Worm (Caenorhabditis elegans): Measurements from ENCODE around the gene F22E5.13.
A peak's percentile ranks its signal among the peaks of the same experiment; 100 is the strongest.
"Not testable (repeated sequence)": the region's sequence is repeated elsewhere in the genome, so short reads cannot be mapped to it uniquely, and the experiment has no call there.

The F22E5.13 gene

ce11 chrII:2624792-2625191 is 24.6 kb downstream of the F22E5.13 start, which contains the start of gene lgc-28:
Gene lgc-28 (plus strand): TSS chrII:2625092.
- TF ChIP-seq ztf-29 (GFP tag; IDR thresholded peaks at IDR 0.05) (no peak), med-1 (GFP tag; optimal IDR thresholded peaks at IDR 0.05; ENCODE audit: insufficient read depth) (no peak), tab-1 (GFP tag; IDR thresholded peaks at IDR 0.05) (no peak), flt-1 (GFP tag; IDR thresholded peaks at IDR 0.05) (no peak), T22C8.4 (GFP tag; IDR thresholded peaks at IDR 0.05) (no peak), ztf-23 (GFP tag; IDR thresholded peaks at IDR 0.05) (no peak), ref-1 (GFP tag; conservative IDR thresholded peaks at IDR 0.05) (no peak), klf-2 (GFP tag; conservative IDR thresholded peaks at IDR 0.05) (no peak), cog-1 (tag; optimal IDR thresholded peaks at IDR 0.05) (no peak)

ce11 chrII:2622936-2623452 is 26.4 kb downstream of the F22E5.13 start, which contains the start of gene D2062.4:
Gene D2062.4 (plus strand): TSS chrII:2623402.
- peak; percentile 53; the same call in 1 of the 2 replicates for TF ChIP-seq T22C8.4 (GFP tag; IDR thresholded peaks at IDR 0.05)

- TF ChIP-seq ref-1 (GFP tag; conservative IDR thresholded peaks at IDR 0.05) (no peak), med-1 (GFP tag; optimal IDR thresholded peaks at IDR 0.05; ENCODE audit: insufficient read depth) (no peak), ztf-29 (GFP tag; IDR thresholded peaks at IDR 0.05) (no peak)
Observed at ce11 chrII:2622480-2622879, 27.0 kb downstream of the F22E5.13 start, which contains the start of gene D2062.5. Gene D2062.5 (plus strand): TSS chrII:2622780.

- TF ChIP-seq klf-2 (GFP tag; conservative IDR thresholded peaks at IDR 0.05); ztf-23 (GFP tag; IDR thresholded peaks at IDR 0.05); cog-1 (tag; optimal IDR thresholded peaks at IDR 0.05): not testable (repeated sequence)
Observed at ce11 chrII:2619148-2619547, 30.3 kb downstream of the F22E5.13 start, which contains the start of gene msrp-6. Gene msrp-6 (plus strand): TSS chrII:2619448.

- TF ChIP-seq cog-1 (tag; optimal IDR thresholded peaks at IDR 0.05); ztf-23 (GFP tag; IDR thresholded peaks at IDR 0.05); klf-2 (GFP tag; conservative IDR thresholded peaks at IDR 0.05): not testable (repeated sequence)
Observed at ce11 chrII:2616634-2617033, 32.8 kb downstream of the F22E5.13 start, which contains the start of gene msrp-5. Gene msrp-5 (plus strand): TSS chrII:2616934.

- not testable (repeated sequence) for TF ChIP-seq klf-2 (GFP tag; conservative IDR thresholded peaks at IDR 0.05); tab-1 (GFP tag; IDR thresholded peaks at IDR 0.05); T22C8.4 (GFP tag; IDR thresholded peaks at IDR 0.05)
Observed at ce11 chrII:2612278-2612677, 37.2 kb downstream of the F22E5.13 start, which contains the start of gene D2062.13. Gene D2062.13 (plus strand): TSS chrII:2612578.

- TF ChIP-seq flt-1 (GFP tag; IDR thresholded peaks at IDR 0.05) (no peak), ztf-29 (GFP tag; IDR thresholded peaks at IDR 0.05) (peak; percentile 38; the same call in 1 of the 2 replicates)
Observed at ce11 chrII:2611009-2611408, 38.4 kb downstream of the F22E5.13 start.

ce11 chrII:2610202-2610912 is 39.1 kb downstream of the F22E5.13 start, which contains the start of gene sri-38:
Gene sri-38 (plus strand): TSS chrII:2610862.
- TF ChIP-seq tab-1 (GFP tag; IDR thresholded peaks at IDR 0.05) (no peak), flt-1 (GFP tag; IDR thresholded peaks at IDR 0.05) (no peak), ztf-29 (GFP tag; IDR thresholded peaks at IDR 0.05) (no peak), T22C8.4 (GFP tag; IDR thresholded peaks at IDR 0.05) (no peak), ref-1 (GFP tag; conservative IDR thresholded peaks at IDR 0.05) (no peak), klf-2 (GFP tag; conservative IDR thresholded peaks at IDR 0.05) (no peak)

- TF ChIP-seq ztf-29 (GFP tag; IDR thresholded peaks at IDR 0.05) (no peak), tab-1 (GFP tag; IDR thresholded peaks at IDR 0.05) (no peak), T22C8.4 (GFP tag; IDR thresholded peaks at IDR 0.05) (no peak), med-1 (GFP tag; optimal IDR thresholded peaks at IDR 0.05; ENCODE audit: insufficient read depth) (no peak), klf-2 (GFP tag; conservative IDR thresholded peaks at IDR 0.05) (no peak), cog-1 (tag; optimal IDR thresholded peaks at IDR 0.05) (no peak), flt-1 (GFP tag; IDR thresholded peaks at IDR 0.05) (no peak), ref-1 (GFP tag; conservative IDR thresholded peaks at IDR 0.05) (no peak), ztf-23 (GFP tag; IDR thresholded peaks at IDR 0.05) (no peak)
Observed at ce11 chrII:2605319-2605718, 44.1 kb downstream of the F22E5.13 start, which contains the start of gene sri-77. Gene sri-77 (minus strand): TSS chrII:2605419.

ce11 chrII:2600931-2601330 is 48.5 kb downstream of the F22E5.13 start:
- no peak for TF ChIP-seq cog-1 (tag; optimal IDR thresholded peaks at IDR 0.05)
- no peak for TF ChIP-seq klf-2 (GFP tag; conservative IDR thresholded peaks at IDR 0.05)
- TF ChIP-seq med-1 (GFP tag; optimal IDR thresholded peaks at IDR 0.05; ENCODE audit: insufficient read depth) = no peak
- no peak for TF ChIP-seq T22C8.4 (GFP tag; IDR thresholded peaks at IDR 0.05)
- TF ChIP-seq ztf-23 (GFP tag; IDR thresholded peaks at IDR 0.05) = no peak
- TF ChIP-seq ztf-29 (GFP tag; IDR thresholded peaks at IDR 0.05) = no peak
- no peak for TF ChIP-seq flt-1 (GFP tag; IDR thresholded peaks at IDR 0.05)
- no peak for TF ChIP-seq ref-1 (GFP tag; conservative IDR thresholded peaks at IDR 0.05)
- no peak for TF ChIP-seq tab-1 (GFP tag; IDR thresholded peaks at IDR 0.05)

ce11 chrII:2600176-2600575 is 49.3 kb downstream of the F22E5.13 start, which contains the start of gene F33H12.1:
Gene F33H12.1 (plus strand): TSS chrII:2600476.
- TF ChIP-seq T22C8.4, tab-1, flt-1 (GFP tag; IDR thresholded peaks at IDR 0.05): not testable (repeated sequence)

Measured in whole organism, midembryonic.